Fruit fly (Drosophila melanogaster) whole organism, pupa: ENCODE data around the gene Fip1.

ENCODE experiments used
- CG10348 ChIP-seq: fragments of 200-800 bp; sonication (Bioruptor generic); IDR thresholded peaks from 2 replicates; pipeline ENCODE4 v1.3.6; 2022; ENCODE audit warnings: missing biosample characterization, missing genetic modification characterization
- CG12605 ChIP-seq: fragments of 200-800 bp; sonication (Bioruptor generic); IDR thresholded peaks from 2 replicates; pipeline ENCODE4 v1.3.6; 2022; ENCODE audit warnings: missing biosample characterization, missing genetic modification characterization
- CG13204 ChIP-seq: fragments of 200-800 bp; sonication (Bioruptor generic); optimal IDR thresholded peaks from 2 replicates; lab custom pipeline; 2018; ENCODE audit warnings: missing biosample characterization, mild to moderate bottlenecking, missing genetic modification characterization, moderate library complexity
- CG17806 ChIP-seq: fragments of 200-800 bp; sonication (Bioruptor generic); optimal IDR thresholded peaks from 2 replicates; lab custom pipeline; 2018; ENCODE audit warnings: missing biosample characterization, mild to moderate bottlenecking, missing genetic modification characterization, moderate library complexity
- CG34367 ChIP-seq: fragments of 200-800 bp; sonication (Bioruptor generic); optimal IDR thresholded peaks from 2 replicates; lab custom pipeline; 2018; ENCODE audit warnings: missing biosample characterization, mild to moderate bottlenecking, missing genetic modification characterization
- CG8159 ChIP-seq: fragments of 200-800 bp; sonication (Bioruptor generic); optimal IDR thresholded peaks from 3 replicates; lab custom pipeline; 2018; ENCODE audit warnings: missing biosample characterization, mild to moderate bottlenecking, missing genetic modification characterization, moderate library complexity
- CG8301 ChIP-seq: fragments of 200-800 bp; sonication (Bioruptor generic); optimal IDR thresholded peaks from 2 replicates; lab custom pipeline; 2018; ENCODE audit warnings: missing biosample characterization, mild to moderate bottlenecking, missing genetic modification characterization
- CG9948 ChIP-seq: fragments of 200-800 bp; sonication (Bioruptor generic); optimal IDR thresholded peaks from 2 replicates; lab custom pipeline; 2018; ENCODE audit warnings: missing biosample characterization, mild to moderate bottlenecking, missing genetic modification characterization, moderate library complexity
- EcR ChIP-seq: fragments of 200-800 bp; sonication (Bioruptor generic); optimal IDR thresholded peaks from 3 replicates; lab custom pipeline; 2019; ENCODE audit warnings: missing biosample characterization, missing genetic modification characterization, mild to moderate bottlenecking, moderate library complexity, missing genetic modification reagents
- Pif1A ChIP-seq: fragments of 200-800 bp; sonication (Bioruptor generic); optimal IDR thresholded peaks from 3 replicates; lab custom pipeline; 2016; ENCODE audit warnings: missing biosample characterization, missing genetic modification characterization
- Snoo ChIP-seq: fragments of 200-800 bp; sonication (Bioruptor generic); optimal IDR thresholded peaks from 3 replicates; lab custom pipeline; 2017; ENCODE audit warnings: missing biosample characterization, mild to moderate bottlenecking, missing genetic modification characterization, inconsistent platforms
- rn ChIP-seq: fragments of 200-800 bp; sonication (Bioruptor generic); IDR thresholded peaks from 2 replicates; pipeline ENCODE4 v1.3.6; 2022; ENCODE audit warnings: missing biosample characterization, missing genetic modification characterization

DNA sequence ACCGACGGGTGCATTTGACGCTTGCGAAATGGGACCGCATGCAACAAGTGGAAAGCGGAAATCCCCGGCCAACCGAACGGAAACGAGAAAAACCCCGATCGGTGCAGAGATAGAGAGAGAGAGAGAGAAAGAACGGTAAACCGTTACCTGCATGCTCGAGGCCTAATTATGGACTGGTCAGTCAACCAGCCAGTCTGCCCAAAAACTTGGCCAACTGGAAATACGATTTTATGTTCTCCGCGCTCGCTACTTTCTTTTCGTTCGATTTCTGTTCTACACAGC, 12.2 kb upstream of the Fip1 start:
- TF ChIP-seq CG8301 (tag; lab: Kevin White, UChicago) (no peak), rn (GFP tag; lab: Robert Waterston, UW) (no peak), CG34367 (tag; lab: Kevin White, UChicago) (no peak), EcR (GFP tag; lab: Kevin White, UChicago) (no peak), CG10348 (GFP tag; lab: Robert Waterston, UW) (no peak), CG17806 (tag; lab: Kevin White, UChicago) (no peak), Pif1A (no peak), CG12605 (GFP tag; lab: Robert Waterston, UW) (no peak), CG13204 (no peak), CG9948 (no peak), CG8159 (no peak), Snoo (tag; lab: Kevin White, UChicago) (no peak)
